Worm (Caenorhabditis elegans) whole organism, mixed stage, embryonic: ENCODE results near the gene F55C12.2.

Experiments used
- M03D4.4 ChIP-seq: sonication (generic microtip); optimal IDR thresholded peaks from 2 replicates; lab custom pipeline; 2017; ENCODE audit warnings: mild to moderate bottlenecking, missing genetic modification characterization, missing compliant biosample characterization
- bed-3 ChIP-seq: fragments of 200-800 bp; sonication (Bioruptor generic); optimal IDR thresholded peaks from 3 replicates; lab custom pipeline; 2018; ENCODE audit warnings: mild to moderate bottlenecking, missing genetic modification characterization, moderate library complexity, missing compliant biosample characterization
- ceh-39 ChIP-seq: fragments of 150-350 bp; optimal IDR thresholded peaks from 2 replicates; lab custom pipeline; 2014; ENCODE audit warnings: missing biosample characterization, missing genetic modification characterization
- ceh-43 ChIP-seq: fragments of 200-800 bp; sonication (Bioruptor generic); optimal IDR thresholded peaks from 2 replicates; lab custom pipeline; 2018; ENCODE audit warnings: mild to moderate bottlenecking, missing genetic modification characterization, moderate library complexity, missing compliant biosample characterization
- ceh-83 ChIP-seq: fragments of 200-800 bp; sonication (Bioruptor generic); optimal IDR thresholded peaks from 2 replicates; lab custom pipeline; 2018; ENCODE audit warnings: mild to moderate bottlenecking, missing genetic modification characterization, missing compliant biosample characterization
- ces-1 ChIP-seq: fragments of 150-350 bp; optimal IDR thresholded peaks from 2 replicates; lab custom pipeline; 2014; ENCODE audit warnings: missing biosample characterization, missing genetic modification reagents, missing genetic modification characterization
- elt-3 ChIP-seq: fragments of 150-350 bp; optimal IDR thresholded peaks from 2 replicates; lab custom pipeline; 2014; ENCODE audit warnings: missing biosample characterization, missing genetic modification characterization
- flh-1 ChIP-seq: fragments of 200-800 bp; sonication (Bioruptor generic); optimal IDR thresholded peaks from 2 replicates; lab custom pipeline; 2018; ENCODE audit warnings: mild to moderate bottlenecking, missing genetic modification characterization, moderate library complexity, missing compliant biosample characterization
- hlh-1 ChIP-seq: fragments of 150-350 bp; optimal IDR thresholded peaks from 2 replicates; lab custom pipeline; 2014; ENCODE audit warnings: missing biosample characterization, missing genetic modification reagents, missing genetic modification characterization
- lin-13 ChIP-seq: fragments of 150-350 bp; optimal IDR thresholded peaks from 2 replicates; lab custom pipeline; 2014; ENCODE audit warnings: missing biosample characterization, missing genetic modification characterization
- lin-32 ChIP-seq: fragments of 200-800 bp; sonication (Bioruptor generic); optimal IDR thresholded peaks from 2 replicates; lab custom pipeline; 2018; ENCODE audit warnings: mild to moderate bottlenecking, missing genetic modification characterization, missing compliant biosample characterization
- mab-5 ChIP-seq: fragments of 150-350 bp; optimal IDR thresholded peaks from 2 replicates; lab custom pipeline; 2014; ENCODE audit warnings: missing biosample characterization, missing genetic modification characterization
- mls-2 ChIP-seq: sonication (generic microtip); optimal IDR thresholded peaks from 2 replicates; lab custom pipeline; 2016; ENCODE audit warnings: mild to moderate bottlenecking, missing genetic modification characterization, moderate library complexity, missing compliant biosample characterization
- nhr-12 ChIP-seq: fragments of 150-350 bp; optimal IDR thresholded peaks from 2 replicates; lab custom pipeline; 2014; ENCODE audit warnings: missing biosample characterization, missing genetic modification characterization
- nhr-2 ChIP-seq: fragments of 150-350 bp; optimal IDR thresholded peaks from 2 replicates; lab custom pipeline; 2014; ENCODE audit warnings: missing biosample characterization, missing genetic modification characterization
- nhr-237 ChIP-seq: fragments of 150-350 bp; optimal IDR thresholded peaks from 2 replicates; lab custom pipeline; 2014; ENCODE audit warnings: missing biosample characterization, missing genetic modification characterization
- nhr-28 ChIP-seq: fragments of 150-350 bp; optimal IDR thresholded peaks from 2 replicates; lab custom pipeline; 2014; ENCODE audit warnings: missing biosample characterization, missing genetic modification characterization
- nhr-76 ChIP-seq: sonication (generic microtip); optimal IDR thresholded peaks from 2 replicates; lab custom pipeline; 2017; ENCODE audit warnings: missing biosample characterization, missing genetic modification characterization
- pha-4 ChIP-seq: fragments of 150-350 bp; optimal IDR thresholded peaks from 2 replicates; lab custom pipeline; 2018; ENCODE audit warnings: missing biosample characterization, missing genetic modification reagents, missing genetic modification characterization
- sem-2 ChIP-seq: fragments of 200-800 bp; sonication (Bioruptor generic); optimal IDR thresholded peaks from 2 replicates; lab custom pipeline; 2018; ENCODE audit warnings: mild to moderate bottlenecking, missing genetic modification characterization, missing compliant biosample characterization
- snpc-4 ChIP-seq: fragments of 150-350 bp; optimal IDR thresholded peaks from 2 replicates; lab custom pipeline; 2014; ENCODE audit warnings: missing biosample characterization, missing genetic modification characterization
- sptf-1 ChIP-seq: sonication (generic microtip); optimal IDR thresholded peaks from 2 replicates; lab custom pipeline; 2017; ENCODE audit warnings: mild to moderate bottlenecking, missing genetic modification characterization, moderate library complexity, missing compliant biosample characterization
- tbx-8 ChIP-seq: fragments of 200-800 bp; sonication (Bioruptor generic); optimal IDR thresholded peaks from 2 replicates; lab custom pipeline; 2018; ENCODE audit warnings: mild to moderate bottlenecking, missing genetic modification characterization, moderate library complexity, missing compliant biosample characterization
- unc-120 ChIP-seq: sonication (generic microtip); optimal IDR thresholded peaks from 2 replicates; lab custom pipeline; 2017; ENCODE audit warnings: missing genetic modification characterization, missing compliant biosample characterization; ENCODE audit not compliant: poor library complexity, severe bottlenecking
- unc-39 ChIP-seq: fragments of 150-350 bp; optimal IDR thresholded peaks from 2 replicates; lab custom pipeline; 2014; ENCODE audit warnings: missing biosample characterization, missing genetic modification characterization
- unc-62 ChIP-seq: fragments of 150-350 bp; optimal IDR thresholded peaks from 2 replicates; lab custom pipeline; 2014; ENCODE audit warnings: missing biosample characterization, missing genetic modification reagents, missing genetic modification characterization
- zip-8 ChIP-seq: fragments of 150-350 bp; optimal IDR thresholded peaks from 2 replicates; lab custom pipeline; 2014; ENCODE audit warnings: missing biosample characterization, missing genetic modification characterization
- ztf-11 ChIP-seq: fragments of 150-350 bp; optimal IDR thresholded peaks from 2 replicates; lab custom pipeline; 2014; ENCODE audit warnings: missing biosample characterization, missing genetic modification characterization

F55C12.2 gene

ce11 chrII:5911274-5911673 lies 34.7 kb downstream of the F55C12.2 start, which contains the start of gene cgt-3:
cgt-3 (plus strand) TSS chrII:5911324.
- TF ChIP-seq unc-62 (GFP tag; lab: Kevin White, UChicago), result no peak

ce11 chrII:5911939-5912523 lies 35.4 kb downstream of the F55C12.2 start:
- TF ChIP-seq unc-120 (tag; lab: Kevin White, UChicago) (peak; percentile 15), lin-32 (GFP tag; lab: Kevin White, UChicago) (no peak), nhr-28 (tag; lab: Kevin White, UChicago) (no peak), unc-62 (GFP tag; lab: Kevin White, UChicago) (no peak)

- TF ChIP-seq flh-1 (GFP tag; lab: Kevin White, UChicago) (no peak), ceh-43 (GFP tag; lab: Kevin White, UChicago) (no peak), unc-39 (no peak), nhr-237 (tag; lab: Kevin White, UChicago) (no peak), ces-1 (no peak), lin-13 (tag; lab: Kevin White, UChicago) (no peak), sem-2 (GFP tag; lab: Kevin White, UChicago) (no peak), bed-3 (GFP tag; lab: Kevin White, UChicago) (no peak), lin-32 (GFP tag; lab: Kevin White, UChicago) (no peak), nhr-12 (tag; lab: Kevin White, UChicago) (no peak), elt-3 (no peak), ceh-83 (no peak), nhr-2 (tag; lab: Kevin White, UChicago) (no peak), ztf-11 (tag; lab: Kevin White, UChicago) (no peak), M03D4.4 (tag; lab: Kevin White, UChicago) (no peak), ceh-39 (no peak)
- TF ChIP-seq, all 35 proteins: peak for 0
These were observed 37.3 kb downstream of the F55C12.2 start for ce11 chrII:5913897-5914296.

DNA sequence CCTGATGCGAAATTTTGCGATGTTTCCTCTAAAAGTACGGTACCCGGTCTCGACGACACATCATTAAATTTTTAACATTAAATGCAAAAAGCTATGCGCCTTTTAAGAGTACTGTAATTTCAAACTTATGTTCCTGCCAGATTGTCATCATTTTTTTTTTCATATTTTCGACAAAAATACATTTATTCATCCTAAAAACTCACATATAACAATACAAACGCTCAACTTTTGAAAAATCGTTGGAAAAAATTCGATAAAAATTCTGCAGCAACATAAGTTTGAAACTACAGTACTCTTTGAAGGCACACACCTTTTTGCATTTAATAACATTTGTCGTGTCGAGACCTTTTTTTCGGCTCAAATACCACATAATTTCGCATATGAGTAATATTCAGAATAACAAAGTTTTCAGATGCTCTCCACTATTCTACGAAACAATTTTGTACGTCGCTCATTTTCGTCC lies 40.4 kb downstream of the F55C12.2 start, which contains the start of gene frh-1:
Gene frh-1 (plus strand): TSS at position 413 of the 463 bp plus-strand sequence.
- TF ChIP-seq unc-39 (no peak), snpc-4 (tag; lab: Kevin White, UChicago) (no peak), tbx-8 (GFP tag; lab: Kevin White, UChicago) (no peak), unc-120 (tag; lab: Kevin White, UChicago) (no peak), ceh-43 (GFP tag; lab: Kevin White, UChicago) (no peak), bed-3 (GFP tag; lab: Kevin White, UChicago) (no peak), mls-2 (tag; lab: Kevin White, UChicago) (no peak), pha-4 (tag; lab: Kevin White, UChicago) (no peak), mab-5 (tag; lab: Kevin White, UChicago) (no peak), sptf-1 (tag; lab: Kevin White, UChicago) (no peak), nhr-237 (tag; lab: Kevin White, UChicago) (no peak), zip-8 (tag; lab: Kevin White, UChicago) (no peak), flh-1 (GFP tag; lab: Kevin White, UChicago) (no peak), hlh-1 (tag; lab: Kevin White, UChicago) (no peak), nhr-76 (tag; lab: Kevin White, UChicago) (no peak), M03D4.4 (tag; lab: Kevin White, UChicago) (no peak)

- no peak for TF ChIP-seq bed-3 (GFP tag; lab: Kevin White, UChicago)
- peak; percentile 13 for TF ChIP-seq nhr-237 (tag; lab: Kevin White, UChicago)
- no peak for TF ChIP-seq flh-1 (GFP tag; lab: Kevin White, UChicago)
- TF ChIP-seq mls-2 (tag; lab: Kevin White, UChicago), result no peak
- TF ChIP-seq tbx-8 (GFP tag; lab: Kevin White, UChicago), result no peak
- no peak for TF ChIP-seq mab-5 (tag; lab: Kevin White, UChicago)
- no peak for TF ChIP-seq snpc-4 (tag; lab: Kevin White, UChicago)
- TF ChIP-seq zip-8 (tag; lab: Kevin White, UChicago), result no peak
- no peak for TF ChIP-seq nhr-76 (tag; lab: Kevin White, UChicago)
- peak; percentile 91 for TF ChIP-seq ces-1
These were observed 41.6 kb downstream of the F55C12.2 start, which contains the start of gene ptp-2 for ce11 chrII:5918149-5918697. ptp-2 (plus strand) TSS chrII:5918647.
